Fruit fly (Drosophila melanogaster) whole organism, wandering third instar larva: ENCODE measurements around the gene CG15561.

Experiments
- Abd-B ChIP-seq: fragments of >200 bp; optimal IDR thresholded peaks from 2 replicates; lab custom pipeline; 2017; ENCODE audit warnings: missing biosample characterization, missing genetic modification characterization
- CG9705 ChIP-seq: fragments of 200-800 bp; sonication (Bioruptor generic); optimal IDR thresholded peaks from 2 replicates; lab custom pipeline; 2018; ENCODE audit warnings: missing biosample characterization, mild to moderate bottlenecking, missing genetic modification characterization
- CrebA ChIP-seq: fragments of 200-800 bp; sonication (Bioruptor generic); optimal IDR thresholded peaks from 2 replicates; lab custom pipeline; 2016; ENCODE audit warnings: missing biosample characterization, mild to moderate bottlenecking, missing genetic modification characterization, borderline replicate concordance
- Dfd ChIP-seq: fragments of >200 bp; optimal IDR thresholded peaks from 2 replicates; lab custom pipeline; 2017; ENCODE audit warnings: missing biosample characterization, missing genetic modification characterization
- GATAd ChIP-seq: sonication (Bioruptor generic); optimal IDR thresholded peaks from 2 replicates; lab custom pipeline; 2016; ENCODE audit warnings: missing biosample characterization, missing genetic modification characterization
- HLH106 ChIP-seq: fragments of 200-800 bp; optimal IDR thresholded peaks from 3 replicates; lab custom pipeline; 2019; ENCODE audit warnings: missing biosample characterization, mild to moderate bottlenecking, missing genetic modification characterization, moderate library complexity
- Hnf4 ChIP-seq: fragments of 200-800 bp; sonication (Bioruptor generic); optimal IDR thresholded peaks from 2 replicates; lab custom pipeline; 2016; ENCODE audit warnings: missing biosample characterization, mild to moderate bottlenecking, missing genetic modification characterization
- Hr78 ChIP-seq: fragments of >200 bp; optimal IDR thresholded peaks from 2 replicates; lab custom pipeline; 2017; ENCODE audit warnings: missing biosample characterization, missing genetic modification characterization
- Hr83 ChIP-seq: fragments of 200-300 bp; sonication (Bioruptor generic); optimal IDR thresholded peaks from 2 replicates; lab custom pipeline; 2016; ENCODE audit warnings: missing biosample characterization, mild to moderate bottlenecking, missing genetic modification characterization, moderate library complexity; ENCODE audit not compliant: poor library complexity, severe bottlenecking
- Jra ChIP-seq: sonication (Bioruptor generic); optimal IDR thresholded peaks from 2 replicates; lab custom pipeline; 2016; ENCODE audit warnings: missing biosample characterization, missing genetic modification characterization
- Mio ChIP-seq: sonication (Bioruptor generic); optimal IDR thresholded peaks from 2 replicates; lab custom pipeline; 2016; ENCODE audit warnings: missing biosample characterization, missing genetic modification characterization
- Myc ChIP-seq: fragments of >200 bp; optimal IDR thresholded peaks from 2 replicates; lab custom pipeline; 2017
- N ChIP-seq: fragments of >200 bp; optimal IDR thresholded peaks from 2 replicates; lab custom pipeline; 2018; ENCODE audit warnings: missing biosample characterization, missing external identifiers, missing genetic modification characterization
- OdsH ChIP-seq: fragments of 200-800 bp; sonication (Bioruptor generic); optimal IDR thresholded peaks from 2 replicates; lab custom pipeline; 2016; ENCODE audit warnings: missing biosample characterization, mild to moderate bottlenecking, missing genetic modification characterization
- Rel ChIP-seq, 2 experiments: fragments of 200-800 bp; sonication (Bioruptor generic) in 1 of 2; optimal IDR thresholded peaks; 2 replicates in 1 of 2; 3 replicates in 1 of 2; lab custom pipeline; 2016 to 2019; ENCODE audit warnings: mild to moderate bottlenecking in 2 of 2, missing biosample characterization in 2 of 2, missing genetic modification characterization in 2 of 2, moderate library complexity in 1 of 2
- Sp1 ChIP-seq: fragments of 200-800 bp; sonication (Bioruptor generic); optimal IDR thresholded peaks from 3 replicates; lab custom pipeline; 2019; ENCODE audit warnings: missing biosample characterization, mild to moderate bottlenecking, missing genetic modification characterization, moderate library complexity
- br ChIP-seq: fragments of 200-800 bp; sonication (Bioruptor generic); optimal IDR thresholded peaks from 2 replicates; lab custom pipeline; 2016; ENCODE audit warnings: missing biosample characterization, missing genetic modification characterization
- brk ChIP-seq: fragments of 200-800 bp; sonication (Bioruptor generic); optimal IDR thresholded peaks from 2 replicates; lab custom pipeline; 2016; ENCODE audit warnings: missing biosample characterization, mild to moderate bottlenecking, missing genetic modification characterization
- dl ChIP-seq, 2 experiments: fragments of 175-275, 200-275 bp in 1 of 2; fragments of 200-275 bp in 1 of 2; sonication (Bioruptor generic); optimal IDR thresholded peaks; lab custom pipeline; 2018; ENCODE audit warnings: mild to moderate bottlenecking in 2 of 2, missing biosample characterization in 2 of 2, missing genetic modification characterization in 2 of 2, moderate library complexity in 2 of 2; ENCODE audit not compliant: partially characterized antibody in 2 of 2, insufficient read depth in 1 of 2
- dmrt93B ChIP-seq: fragments of 200-800 bp; sonication (Bioruptor generic); optimal IDR thresholded peaks from 2 replicates; lab custom pipeline; 2018; ENCODE audit warnings: missing biosample characterization, mild to moderate bottlenecking, missing genetic modification characterization
- dsf ChIP-seq: sonication (Bioruptor generic); optimal IDR thresholded peaks from 2 replicates; lab custom pipeline; 2016; ENCODE audit warnings: missing biosample characterization, missing genetic modification characterization, borderline replicate concordance
- ey ChIP-seq: fragments of 200-800 bp; sonication (Bioruptor generic); optimal IDR thresholded peaks from 2 replicates; lab custom pipeline; 2016; ENCODE audit warnings: missing biosample characterization, missing genetic modification characterization
- foxo ChIP-seq, 2 experiments: fragments of 200-800 bp; sonication (Bioruptor generic); optimal IDR thresholded peaks; 2 replicates in 1 of 2; 3 replicates in 1 of 2; lab custom pipeline; 2016 to 2017; ENCODE audit warnings: missing biosample characterization in 2 of 2, missing genetic modification characterization in 2 of 2
- fru ChIP-seq: fragments of 200-800 bp; sonication (Bioruptor generic); optimal IDR thresholded peaks from 3 replicates; lab custom pipeline; 2016; ENCODE audit warnings: missing biosample characterization, mild to moderate bottlenecking, missing genetic modification characterization
- h ChIP-seq: fragments of 200-800 bp; sonication (Bioruptor generic); optimal IDR thresholded peaks from 3 replicates; lab custom pipeline; 2016; ENCODE audit warnings: missing biosample characterization, mild to moderate bottlenecking, missing genetic modification characterization
- jim ChIP-seq: fragments of 175-275, 200-325 bp; sonication (Bioruptor generic); optimal IDR thresholded peaks from 2 replicates; lab custom pipeline; 2016; ENCODE audit warnings: missing biosample characterization, mild to moderate bottlenecking, missing genetic modification characterization
- lola ChIP-seq: fragments of >200 bp; optimal IDR thresholded peaks from 2 replicates; lab custom pipeline; 2017; ENCODE audit warnings: missing biosample characterization, missing genetic modification characterization
- pan ChIP-seq: fragments of >200 bp; optimal IDR thresholded peaks from 2 replicates; lab custom pipeline; 2017
- psq ChIP-seq: fragments of 200-800 bp; sonication (Bioruptor generic); optimal IDR thresholded peaks from 3 replicates; lab custom pipeline; 2017; ENCODE audit warnings: missing biosample characterization, mild to moderate bottlenecking, missing genetic modification characterization, moderate library complexity
- rgr ChIP-seq: fragments of 200-800 bp; sonication (Bioruptor generic); optimal IDR thresholded peaks from 3 replicates; lab custom pipeline; 2016; ENCODE audit warnings: missing biosample characterization, mild to moderate bottlenecking, missing genetic modification characterization
- sage ChIP-seq: fragments of 200-800 bp; sonication (Bioruptor generic); optimal IDR thresholded peaks from 2 replicates; lab custom pipeline; 2016; ENCODE audit warnings: missing biosample characterization, mild to moderate bottlenecking, missing genetic modification characterization
- sv ChIP-seq: fragments of 200-800 bp; sonication (Bioruptor generic); optimal IDR thresholded peaks from 3 replicates; lab custom pipeline; 2016; ENCODE audit warnings: missing biosample characterization, missing genetic modification characterization
- tai ChIP-seq: sonication (Bioruptor generic); optimal IDR thresholded peaks from 2 replicates; lab custom pipeline; 2016; ENCODE audit warnings: missing biosample characterization, missing genetic modification characterization
- usp ChIP-seq: fragments of >200 bp; optimal IDR thresholded peaks from 2 replicates; lab custom pipeline; 2017; ENCODE audit warnings: missing biosample characterization, missing genetic modification characterization
- woc ChIP-seq: sonication (Bioruptor generic); optimal IDR thresholded peaks from 2 replicates; lab custom pipeline; 2016; ENCODE audit warnings: missing biosample characterization, mild to moderate bottlenecking, missing genetic modification characterization

CG15561 gene

DNA sequence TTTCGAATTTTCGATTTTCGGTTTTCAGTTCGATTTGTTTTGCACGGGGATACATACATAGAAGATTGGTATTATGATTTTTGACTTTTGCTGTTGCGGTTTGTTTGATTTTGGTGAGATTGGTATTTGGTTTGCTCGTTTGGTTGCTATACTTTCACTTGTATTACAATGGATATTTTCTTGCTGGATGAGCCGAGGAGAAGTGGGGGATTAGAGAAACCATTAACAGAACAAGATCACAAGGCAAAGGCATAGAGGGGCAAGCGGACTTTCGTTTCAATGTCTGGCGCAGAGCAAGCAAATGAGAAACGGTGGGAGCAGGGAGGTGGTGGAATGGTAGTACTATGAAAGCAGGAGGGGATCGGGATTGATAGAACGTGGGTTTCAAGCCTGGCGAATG lies 16.5 kb upstream of the CG15561 start, which contains the start of gene CG15563:
Gene CG15563 (minus strand): TSS at position 101 of the 400 bp plus-strand sequence.
- TF ChIP-seq sv (GFP tag; lab: Kevin White, UChicago) (no peak), brk (GFP tag; lab: Kevin White, UChicago) (no peak), Dfd (GFP tag; lab: Kevin White, UChicago) (no peak), tai (GFP tag; lab: Kevin White, UChicago) (no peak), dmrt93B (no peak), fru (GFP tag; lab: Kevin White, UChicago) (no peak), br (GFP tag; lab: Kevin White, UChicago) (no peak), Hr78 (GFP tag; lab: Kevin White, UChicago) (no peak), dsf (GFP tag; lab: Kevin White, UChicago) (no peak), Myc (lab: Kevin White, UChicago) (no peak), Mio (GFP tag; lab: Kevin White, UChicago) (no peak), woc (GFP tag; lab: Kevin White, UChicago) (no peak), CG9705 (GFP tag; lab: Kevin White, UChicago) (no peak), usp (GFP tag; lab: Kevin White, UChicago) (no peak), rgr (GFP tag; lab: Kevin White, UChicago) (no peak), GATAd (GFP tag; lab: Kevin White, UChicago) (no peak), ey (GFP tag; lab: Kevin White, UChicago) (no peak), lola (GFP tag; lab: Kevin White, UChicago) (no peak)

DNA sequence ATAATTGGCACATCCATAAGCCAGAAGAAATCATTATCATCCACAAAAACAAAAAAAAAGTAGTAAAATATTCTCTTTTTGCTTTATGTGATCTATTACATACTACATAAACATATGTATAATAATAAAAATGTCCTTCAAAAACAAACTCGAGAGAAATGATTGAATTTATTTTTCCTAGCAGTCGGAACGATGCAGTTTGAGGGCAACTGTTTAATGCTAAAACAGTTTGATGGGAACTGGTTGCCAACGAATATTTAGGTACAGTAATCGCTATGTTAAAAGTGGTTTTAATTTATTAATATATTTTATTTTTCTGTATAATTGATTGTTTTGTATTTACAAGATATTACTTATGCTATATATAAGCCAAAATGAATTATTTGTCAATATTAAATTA lies 15.4 kb upstream of the CG15561 start:
- TF ChIP-seq Myc (lab: Kevin White, UChicago): peak; percentile 63
- no peak for TF ChIP-seq jim (GFP tag; lab: Kevin White, UChicago)

DNA sequence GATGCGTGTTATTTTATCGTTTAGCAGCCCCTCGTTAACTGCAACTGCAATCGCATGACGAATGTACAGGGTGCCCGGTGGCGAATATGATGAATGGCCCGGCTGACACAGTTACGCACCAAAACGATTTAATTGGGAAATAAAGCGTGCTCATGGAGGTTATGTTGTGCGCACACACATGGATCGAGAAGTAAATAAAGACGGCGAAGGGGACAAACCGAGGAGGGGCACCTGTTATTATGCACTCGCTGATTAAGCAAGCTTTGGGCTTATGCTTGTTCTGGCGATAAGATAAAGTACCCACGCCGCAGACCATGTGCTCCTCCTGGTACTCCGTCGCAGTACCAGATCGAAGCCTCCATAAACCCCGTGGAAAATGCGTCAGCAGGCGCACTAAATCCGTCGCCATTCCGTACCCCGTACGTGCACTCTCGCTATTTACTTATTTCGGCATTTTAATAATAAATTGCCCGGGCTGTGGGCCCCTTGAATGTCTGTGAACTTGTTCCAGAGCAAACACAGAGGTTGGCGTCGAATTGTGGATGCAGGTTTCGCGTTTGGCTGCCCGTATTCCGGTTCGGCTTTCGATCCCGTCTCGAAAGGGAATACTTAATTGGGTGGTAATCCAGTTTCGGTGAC lies 9.4 kb upstream of the CG15561 start:
- peak; percentile 80 for TF ChIP-seq fru (GFP tag; lab: Kevin White, UChicago)
- TF ChIP-seq dl (GFP tag; optimal IDR thresholded peaks at IDR 0.05; lab: Kevin White, UChicago; ENCODE audit: insufficient read depth in 1 of 2, partially characterized antibody in 2 of 2): no peak
- no peak for TF ChIP-seq Dfd (GFP tag; lab: Kevin White, UChicago)
- peak; percentile 79 for TF ChIP-seq h (GFP tag; lab: Kevin White, UChicago)
- peak; percentile 25 for TF ChIP-seq sage (GFP tag; lab: Kevin White, UChicago)
- TF ChIP-seq foxo (GFP tag; optimal IDR thresholded peaks at IDR 0.05; lab: Kevin White, UChicago): peak in 1 of 2 experiments; percentile 74
- TF ChIP-seq Jra: peak; percentile 71
- peak; percentile 66 for TF ChIP-seq Hr83 (GFP tag; lab: Kevin White, UChicago)
- TF ChIP-seq Abd-B (GFP tag; lab: Kevin White, UChicago): no peak
- no peak for TF ChIP-seq tai (GFP tag; lab: Kevin White, UChicago)
- no peak for TF ChIP-seq woc (GFP tag; lab: Kevin White, UChicago)
- TF ChIP-seq HLH106 (tag; lab: Kevin White, UChicago): peak; percentile 63
- no peak for TF ChIP-seq dsf (GFP tag; lab: Kevin White, UChicago)
- TF ChIP-seq brk (GFP tag; lab: Kevin White, UChicago): peak; percentile 64
- peak; percentile 22 for TF ChIP-seq dmrt93B
- TF ChIP-seq jim (GFP tag; lab: Kevin White, UChicago): no peak
- TF ChIP-seq Sp1 (GFP tag; lab: Kevin White, UChicago): peak; percentile 56
- no peak for TF ChIP-seq N
- TF ChIP-seq GATAd (GFP tag; lab: Kevin White, UChicago): no peak
- TF ChIP-seq ey (GFP tag; lab: Kevin White, UChicago): peak; percentile 76
- no peak for TF ChIP-seq lola (GFP tag; lab: Kevin White, UChicago)
- no peak for TF ChIP-seq CG9705 (GFP tag; lab: Kevin White, UChicago)
- TF ChIP-seq Hr78 (GFP tag; lab: Kevin White, UChicago): no peak
- no peak for TF ChIP-seq Myc (lab: Kevin White, UChicago)
- TF ChIP-seq Rel (GFP tag; optimal IDR thresholded peaks at IDR 0.05; lab: Kevin White, UChicago): no peak
- peak; percentile 59 for TF ChIP-seq Rel (tag; optimal IDR thresholded peaks at IDR 0.05; lab: Kevin White, UChicago)
- no peak for TF ChIP-seq sv (GFP tag; lab: Kevin White, UChicago)
- peak; percentile 72 for TF ChIP-seq br (GFP tag; lab: Kevin White, UChicago)
- no peak for TF ChIP-seq pan (lab: Kevin White, UChicago)
- no peak for TF ChIP-seq CrebA (GFP tag; lab: Kevin White, UChicago)
- no peak for TF ChIP-seq usp (GFP tag; lab: Kevin White, UChicago)
- peak; percentile 26 for TF ChIP-seq OdsH
- peak; percentile 46 for TF ChIP-seq Hnf4 (GFP tag; lab: Kevin White, UChicago)
- peak; percentile 58 for TF ChIP-seq psq
- TF ChIP-seq Mio (GFP tag; lab: Kevin White, UChicago): no peak
- TF ChIP-seq rgr (GFP tag; lab: Kevin White, UChicago): peak; percentile 80
- TF ChIP-seq, all 38 proteins: peak for 17
